Worm (Caenorhabditis elegans): ENCODE results near the gene B0198.3.

DNA sequence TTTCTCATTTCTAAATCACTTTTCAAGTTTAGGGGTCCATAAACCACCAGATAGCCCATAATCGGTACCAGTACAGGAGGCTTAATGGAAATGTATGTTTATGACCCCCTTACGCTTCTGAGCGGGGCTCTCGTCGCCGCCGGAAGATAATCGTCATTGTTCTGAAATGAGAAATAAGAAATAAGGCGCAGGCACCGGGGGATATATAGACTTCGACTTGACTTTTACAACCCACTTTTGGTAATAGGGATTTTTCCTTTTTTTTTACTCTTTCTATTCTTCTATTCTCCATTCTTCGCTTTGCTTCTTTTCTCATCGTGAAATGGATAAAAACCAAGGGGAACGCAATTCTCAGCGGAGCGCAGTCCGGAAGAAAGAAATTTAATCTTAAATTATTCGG is 38.3 kb upstream of the B0198.3 start:
- TF ChIP-seq mel-28 (tag; optimal IDR thresholded peaks at IDR 0.05; ENCODE audit: borderline replicate concordance) (no peak), ceh-27 (GFP tag; optimal IDR thresholded peaks at IDR 0.05) (no peak), akir-1 (GFP tag; optimal IDR thresholded peaks at IDR 0.05) (no peak), unc-62 (GFP tag; optimal IDR thresholded peaks at IDR 0.05) (no peak), B0019.2 (GFP tag; conservative IDR thresholded peaks at IDR 0.05) (no peak), dpl-1 (GFP tag; optimal IDR thresholded peaks at IDR 0.05) (no peak), snpc-4 (GFP tag; optimal IDR thresholded peaks at IDR 0.05) (no peak), snpc-4 (tag; optimal IDR thresholded peaks at IDR 0.05) (no peak), lin-54 (GFP tag; optimal IDR thresholded peaks at IDR 0.05) (no peak), cebp-1 (GFP tag; IDR thresholded peaks at IDR 0.05) (no peak), cebp-1 (tag; optimal IDR thresholded peaks at IDR 0.05) (no peak), zfh-2 (GFP tag; conservative IDR thresholded peaks at IDR 0.05) (no peak), gei-17 (GFP tag; optimal IDR thresholded peaks at IDR 0.05) (no peak), ZK185.1 (tag; optimal IDR thresholded peaks at IDR 0.05; ENCODE audit: poor library complexity, severe bottlenecking) (no peak)
